Worm (Caenorhabditis elegans): Measurements from ENCODE around the gene F56D5.6.

ce11 chrIV:9450375-9450774, 48.7 kb downstream of the F56D5.6 start, which contains the start of gene cpin-1:
- no peak for TF ChIP-seq ref-1 (GFP tag; conservative IDR thresholded peaks at IDR 0.05)
- TF ChIP-seq ztf-23 (GFP tag; IDR thresholded peaks at IDR 0.05) = no peak
- TF ChIP-seq T22C8.4 (GFP tag; IDR thresholded peaks at IDR 0.05) = no peak

Measured in whole organism, midembryonic.